Fruit fly (Drosophila melanogaster) whole organism, prepupa: ENCODE data around the gene CG5969.

Experiments used
- CG8319 ChIP-seq: fragments of 200-800 bp; sonication (Bioruptor generic); optimal IDR thresholded peaks from 3 replicates; lab custom pipeline; 2016; ENCODE audit warnings: missing biosample characterization, missing genetic modification characterization
- Eip78C ChIP-seq: fragments of 200-800 bp; sonication (Bioruptor generic); peaks from one replicate; lab custom pipeline; 2016; ENCODE audit warnings: missing biosample characterization, missing genetic modification characterization
- Met ChIP-seq: fragments of 200-800 bp; sonication (Bioruptor generic); optimal IDR thresholded peaks from 3 replicates; lab custom pipeline; 2016; ENCODE audit warnings: missing biosample characterization, missing genetic modification characterization
- Sox102F ChIP-seq: fragments of 200-800 bp; sonication (Bioruptor generic); optimal IDR thresholded peaks from 2 replicates; lab custom pipeline; 2016; ENCODE audit warnings: missing biosample characterization, mild to moderate bottlenecking, missing genetic modification characterization
- svp ChIP-seq: fragments of 200-800 bp; sonication (Bioruptor generic); peaks from one replicate; lab custom pipeline; 2016; ENCODE audit warnings: missing biosample characterization, missing genetic modification characterization

DNA sequence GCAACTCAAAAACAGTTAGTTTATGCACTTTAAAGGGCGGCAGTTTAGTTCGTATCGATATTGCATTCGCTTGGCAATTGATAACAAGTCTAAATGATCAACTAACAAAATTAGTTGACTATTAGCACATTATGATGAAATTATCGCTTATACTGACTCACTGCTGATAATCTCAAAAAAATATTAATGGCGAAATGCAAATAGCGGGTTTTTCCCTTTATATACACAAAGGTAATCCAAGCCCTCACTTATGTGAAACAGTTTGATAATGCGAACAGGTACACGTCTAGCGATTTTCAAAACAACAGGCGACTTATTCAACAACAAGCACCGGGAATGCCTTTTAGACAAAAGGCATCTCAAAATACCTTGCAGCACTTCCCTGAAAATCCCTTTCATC is 40.5 kb downstream of the CG5969 start:
- TF ChIP-seq CG8319 (GFP tag; lab: Kevin White, UChicago) = no peak
- no peak for TF ChIP-seq svp
- peak; percentile 29 for TF ChIP-seq Eip78C (GFP tag; lab: Kevin White, UChicago)
- TF ChIP-seq Sox102F = no peak
- TF ChIP-seq Met (GFP tag; lab: Kevin White, UChicago) = no peak
